Worm (Caenorhabditis elegans): Measurements from ENCODE around the gene F13H8.11.

The F13H8.11 gene

ce11 chrII:6235432-6236092 is 24.3 kb downstream of the F13H8.11 start, which contains the start of gene T24H7.9 (continued):
- no peak for TF ChIP-seq hlh-12 (tag; optimal IDR thresholded peaks at IDR 0.05)
- no peak for TF ChIP-seq madf-10 (tag; optimal IDR thresholded peaks at IDR 0.05)
- peak; percentile 24 for TF ChIP-seq lsl-1 (GFP tag; optimal IDR thresholded peaks at IDR 0.05)
- TF ChIP-seq lin-26 (GFP tag; IDR thresholded peaks at IDR 0.05) = no peak
- no peak for TF ChIP-seq ztf-6 (GFP tag; IDR thresholded peaks at IDR 0.05)
- no peak for TF ChIP-seq athp-1 (tag; optimal IDR thresholded peaks at IDR 0.05)
- peak; percentile 77 for TF ChIP-seq madf-8 (GFP tag; conservative IDR thresholded peaks at IDR 0.05)

- no peak for TF ChIP-seq ccch-3 (GFP tag; optimal IDR thresholded peaks at IDR 0.05)
- no peak for TF ChIP-seq K11D2.4 (GFP tag; IDR thresholded peaks at IDR 0.05)
- TF ChIP-seq ceh-79 (tag; optimal IDR thresholded peaks at IDR 0.05) = no peak
- no peak for TF ChIP-seq D2030.7 (GFP tag; IDR thresholded peaks at IDR 0.05)
Observed at ce11 chrII:6230116-6230515, 29.7 kb downstream of the F13H8.11 start.

- TF ChIP-seq unc-130 (GFP tag; optimal IDR thresholded peaks at IDR 0.05) (no peak), C17E4.6 (GFP tag; IDR thresholded peaks at IDR 0.05) (no peak), somi-1 (GFP tag; optimal IDR thresholded peaks at IDR 0.05) (no peak), egrh-3 (GFP tag; IDR thresholded peaks at IDR 0.05) (no peak), ztf-3 (GFP tag; optimal IDR thresholded peaks at IDR 0.05) (no peak), nhr-90 (tag; optimal IDR thresholded peaks at IDR 0.05) (no peak), nfyb-1 (GFP tag; IDR thresholded peaks at IDR 0.05) (no peak), B0019.2 (GFP tag; conservative IDR thresholded peaks at IDR 0.05) (no peak), nhr-179 (tag; optimal IDR thresholded peaks at IDR 0.05) (no peak), egl-44 (GFP tag; IDR thresholded peaks at IDR 0.05) (no peak), snpc-4 (GFP tag; optimal IDR thresholded peaks at IDR 0.05) (no peak), snpc-4 (tag; optimal IDR thresholded peaks at IDR 0.05) (no peak), lin-54 (GFP tag; optimal IDR thresholded peaks at IDR 0.05) (no peak), mes-4 (tag; optimal IDR thresholded peaks at IDR 0.05) (no peak), T07F8.4 (tag; optimal IDR thresholded peaks at IDR 0.05) (no peak), nfya-1 (tag; optimal IDR thresholded peaks at IDR 0.05; ENCODE audit: borderline replicate concordance, insufficient read depth) (no peak), hrde-1 (tag; optimal IDR thresholded peaks at IDR 0.05; ENCODE audit: borderline replicate concordance) (no peak), Y67H2A.10 (GFP tag; conservative IDR thresholded peaks at IDR 0.05) (no peak), ceh-40 (GFP tag; IDR thresholded peaks at IDR 0.05) (no peak)
Observed at ce11 chrII:6226995-6227394, 32.8 kb downstream of the F13H8.11 start, which contains the start of gene srsy-2. Gene srsy-2 (minus strand): TSS chrII:6227095.

- no peak for TF ChIP-seq ztf-6 (GFP tag; IDR thresholded peaks at IDR 0.05)
- TF ChIP-seq nhr-90 (tag; optimal IDR thresholded peaks at IDR 0.05) = no peak
- TF ChIP-seq egrh-3 (GFP tag; IDR thresholded peaks at IDR 0.05) = no peak
- TF ChIP-seq hrde-1 (tag; optimal IDR thresholded peaks at IDR 0.05; ENCODE audit: borderline replicate concordance) = no peak
- TF ChIP-seq ztf-25 (GFP tag; IDR thresholded peaks at IDR 0.05) = no peak
- TF ChIP-seq hsf-1 (GFP tag; IDR thresholded peaks at IDR 0.05) = no peak
- no peak for TF ChIP-seq pha-4 (tag; optimal IDR thresholded peaks at IDR 0.05)
- TF ChIP-seq sea-2 (GFP tag; IDR thresholded peaks at IDR 0.05) = no peak
- no peak for TF ChIP-seq lsl-1 (GFP tag; optimal IDR thresholded peaks at IDR 0.05)
Observed at ce11 chrII:6223755-6224154, 36.1 kb downstream of the F13H8.11 start.

All from whole organism, young adult.